Worm (Caenorhabditis elegans) whole organism, young adult: ENCODE results near the gene cbp-2.
A peak's percentile ranks its signal among the peaks of the same experiment; 100 is the strongest.

Experiments
- B0336.3 ChIP-seq: fragments of 200-800 bp; sonication (Bioruptor generic); IDR thresholded peaks from 2 replicates; pipeline ENCODE4 v1.3.6; 2022; ENCODE audit warnings: missing genetic modification characterization, missing compliant biosample characterization
- F33H1.4 ChIP-seq: fragments of 200-800 bp; sonication (Bioruptor generic); IDR thresholded peaks from 2 replicates; pipeline ENCODE4 v1.3.6; 2022; ENCODE audit warnings: missing genetic modification reagents, missing genetic modification characterization, missing compliant biosample characterization
- F39B2.1 ChIP-seq: fragments of 200-800 bp; sonication (Bioruptor generic); IDR thresholded peaks from 2 replicates; pipeline ENCODE4 v1.3.6; 2022; ENCODE audit warnings: missing genetic modification reagents, missing genetic modification characterization, missing compliant biosample characterization
- F49E8.2 ChIP-seq: sonication (generic microtip); optimal IDR thresholded peaks from 3 replicates; lab custom pipeline; 2017; ENCODE audit warnings: missing genetic modification characterization, mild to moderate bottlenecking, missing compliant biosample characterization, antibody characterized with exemption, moderate library complexity; ENCODE audit not compliant: insufficient read depth
- F57A8.1 ChIP-seq: fragments of 200-800 bp; sonication (Bioruptor generic); optimal IDR thresholded peaks from 2 replicates; lab custom pipeline; 2018; ENCODE audit warnings: mild to moderate bottlenecking, missing genetic modification characterization, moderate library complexity, missing compliant biosample characterization
- F57C9.4 ChIP-seq: sonication (generic microtip); optimal IDR thresholded peaks from 2 replicates; lab custom pipeline; 2017; ENCODE audit warnings: mild to moderate bottlenecking, missing genetic modification characterization, missing compliant biosample characterization
- K11D2.4 ChIP-seq: fragments of 200-800 bp; sonication (Bioruptor generic); IDR thresholded peaks from 2 replicates; pipeline ENCODE4 v1.3.6; 2022; ENCODE audit warnings: missing genetic modification reagents, missing genetic modification characterization, missing compliant biosample characterization
- K12H6.12 ChIP-seq: fragments of 200-800 bp; sonication (Bioruptor generic); optimal IDR thresholded peaks from 2 replicates; lab custom pipeline; 2018; ENCODE audit warnings: mild to moderate bottlenecking, missing genetic modification characterization, missing compliant biosample characterization
- ZK185.1 ChIP-seq: sonication (generic microtip); optimal IDR thresholded peaks from 2 replicates; lab custom pipeline; 2016; ENCODE audit warnings: mild to moderate bottlenecking, missing genetic modification characterization, missing compliant biosample characterization; ENCODE audit not compliant: poor library complexity, severe bottlenecking
- ama-1 ChIP-seq, 3 experiments: fragments of 150-350 bp in 1 of 3; sonication (generic microtip) in 2 of 3; optimal IDR thresholded peaks; 2 replicates each; lab custom pipeline; 2014 to 2018; ENCODE audit warnings: missing biosample characterization in 2 of 3, missing genetic modification characterization in 2 of 3, missing genetic modification reagents in 2 of 3
- attf-3 ChIP-seq: fragments of 200-800 bp; sonication (Bioruptor generic); conservative IDR thresholded peaks from 2 replicates; pipeline ENCODE4 v1.3.6; 2022; ENCODE audit warnings: missing genetic modification reagents, missing genetic modification characterization, missing compliant biosample characterization
- attf-6 ChIP-seq: fragments of 200-800 bp; sonication (Bioruptor generic); IDR thresholded peaks from 2 replicates; pipeline ENCODE4 v1.3.6; 2022; ENCODE audit warnings: missing genetic modification reagents, missing genetic modification characterization, missing compliant biosample characterization
- cebp-1 ChIP-seq, 2 experiments: fragments of 200-800 bp in 1 of 2; sonication (Bioruptor generic) in 1 of 2; sonication (generic microtip) in 1 of 2; IDR thresholded peaks in 1 of 2; optimal IDR thresholded peaks in 1 of 2; 2 replicates each; pipeline versions ENCODE4 v1.3.6 to Lab custom; 2017 to 2022; ENCODE audit warnings: missing compliant biosample characterization in 2 of 2, missing genetic modification characterization in 2 of 2, mild to moderate bottlenecking in 1 of 2, missing genetic modification reagents in 1 of 2, moderate library complexity in 1 of 2
- ceh-40 ChIP-seq: fragments of 200-800 bp; sonication (Bioruptor generic); IDR thresholded peaks from 2 replicates; pipeline ENCODE4 v1.3.6; 2022; ENCODE audit warnings: missing genetic modification characterization, missing compliant biosample characterization
- die-1 ChIP-seq: sonication (generic microtip); optimal IDR thresholded peaks from 2 replicates; lab custom pipeline; 2016; ENCODE audit warnings: missing genotype, mild to moderate bottlenecking, missing genetic modification characterization, missing compliant biosample characterization
- egl-18 ChIP-seq: fragments of 200-800 bp; sonication (Bioruptor generic); IDR thresholded peaks from 2 replicates; pipeline ENCODE4 v1.3.6; 2022; ENCODE audit warnings: missing genetic modification reagents, missing genetic modification characterization, missing compliant biosample characterization
- egrh-3 ChIP-seq: fragments of 200-800 bp; sonication (Bioruptor generic); IDR thresholded peaks from 2 replicates; pipeline ENCODE4 v1.3.6; 2022; ENCODE audit warnings: missing genetic modification reagents, missing genetic modification characterization, missing compliant biosample characterization
- ekl-4 ChIP-seq: fragments of 200-800 bp; sonication (Bioruptor generic); IDR thresholded peaks from 2 replicates; pipeline ENCODE4 v1.3.6; 2022; ENCODE audit warnings: missing genetic modification reagents, missing genetic modification characterization, missing compliant biosample characterization
- hmg-1.2 ChIP-seq: fragments of 200-800 bp; sonication (Bioruptor generic); IDR thresholded peaks from 2 replicates; pipeline ENCODE4 v1.3.6; 2022; ENCODE audit warnings: missing genetic modification reagents, missing genetic modification characterization, missing compliant biosample characterization
- lag-1 ChIP-seq: fragments of 200-800 bp; sonication (Bioruptor generic); IDR thresholded peaks from 2 replicates; pipeline ENCODE4 v1.3.6; 2022; ENCODE audit warnings: missing genetic modification reagents, missing genetic modification characterization, missing compliant biosample characterization
- lin-35 ChIP-seq, 3 experiments: fragments of 150-350 bp in 2 of 3; sonication (generic microtip) in 1 of 3; optimal IDR thresholded peaks; 2 replicates each; lab custom pipeline; 2014 to 2018; ENCODE audit warnings: missing biosample characterization in 3 of 3, missing genetic modification characterization in 3 of 3, missing genetic modification reagents in 3 of 3
- lin-54 ChIP-seq: fragments of 200-800 bp; sonication (Bioruptor generic); optimal IDR thresholded peaks from 2 replicates; lab custom pipeline; 2018; ENCODE audit warnings: mild to moderate bottlenecking, missing genetic modification characterization, missing compliant biosample characterization
- lsl-1 ChIP-seq: fragments of 200-800 bp; sonication (Bioruptor generic); optimal IDR thresholded peaks from 2 replicates; lab custom pipeline; 2018; ENCODE audit warnings: mild to moderate bottlenecking, missing genetic modification characterization, moderate library complexity, missing compliant biosample characterization
- lsy-27 ChIP-seq: sonication (generic microtip); optimal IDR thresholded peaks from 2 replicates; lab custom pipeline; 2017; ENCODE audit warnings: missing genetic modification characterization, mild to moderate bottlenecking, missing compliant biosample characterization, antibody characterized with exemption, missing genotype, borderline replicate concordance; ENCODE audit not compliant: insufficient read depth
- madf-10 ChIP-seq: sonication (generic microtip); optimal IDR thresholded peaks from 2 replicates; lab custom pipeline; 2016; ENCODE audit warnings: mild to moderate bottlenecking, missing genetic modification characterization, missing compliant biosample characterization
- madf-8 ChIP-seq: fragments of 200-800 bp; sonication (Bioruptor generic); conservative IDR thresholded peaks from 2 replicates; pipeline ENCODE4 v1.3.6; 2022; ENCODE audit warnings: missing genetic modification reagents, missing genetic modification characterization, missing compliant biosample characterization
- mes-4 ChIP-seq: sonication (generic microtip); optimal IDR thresholded peaks from 2 replicates; lab custom pipeline; 2016; ENCODE audit warnings: missing genotype, missing genetic modification characterization, missing compliant biosample characterization
- nfya-1 ChIP-seq: sonication (generic microtip); optimal IDR thresholded peaks from 2 replicates; lab custom pipeline; 2017; ENCODE audit warnings: antibody characterized with exemption, missing compliant biosample characterization, missing genetic modification characterization, borderline replicate concordance; ENCODE audit not compliant: insufficient read depth
- nhr-80 ChIP-seq: sonication (generic microtip); optimal IDR thresholded peaks from 2 replicates; lab custom pipeline; 2016; ENCODE audit warnings: missing genetic modification characterization, missing compliant biosample characterization
- pbrm-1 ChIP-seq: fragments of 200-800 bp; sonication (Bioruptor generic); IDR thresholded peaks from 2 replicates; pipeline ENCODE4 v1.3.6; 2022; ENCODE audit warnings: missing genetic modification reagents, missing genetic modification characterization, missing compliant biosample characterization
- snpc-1.3 ChIP-seq: sonication (generic microtip); optimal IDR thresholded peaks from 2 replicates; lab custom pipeline; 2017; ENCODE audit warnings: missing genetic modification characterization, mild to moderate bottlenecking, missing compliant biosample characterization, antibody characterized with exemption, moderate library complexity, missing genotype, missing genetic modification reagents; ENCODE audit not compliant: insufficient read depth
- somi-1 ChIP-seq: fragments of 200-800 bp; sonication (Bioruptor generic); optimal IDR thresholded peaks from 2 replicates; lab custom pipeline; 2018; ENCODE audit warnings: mild to moderate bottlenecking, missing genetic modification characterization, missing compliant biosample characterization
- tbx-9 ChIP-seq: sonication (generic microtip); optimal IDR thresholded peaks from 2 replicates; lab custom pipeline; 2016; ENCODE audit warnings: borderline replicate concordance, missing genetic modification characterization, inconsistent platforms, missing compliant biosample characterization
- xnd-1 ChIP-seq: sonication (generic microtip); optimal IDR thresholded peaks from 2 replicates; lab custom pipeline; 2016; ENCODE audit warnings: missing genotype, missing genetic modification reagents, missing genetic modification characterization, missing compliant biosample characterization
- zfh-2 ChIP-seq: fragments of 200-800 bp; sonication (Bioruptor generic); conservative IDR thresholded peaks from 2 replicates; pipeline ENCODE4 v1.3.6; 2022; ENCODE audit warnings: missing genetic modification reagents, missing genetic modification characterization, missing compliant biosample characterization
- zim-3 ChIP-seq: sonication (generic microtip); optimal IDR thresholded peaks from 2 replicates; lab custom pipeline; 2017; ENCODE audit warnings: mild to moderate bottlenecking, missing genetic modification characterization, moderate library complexity, missing compliant biosample characterization
- ztf-25 ChIP-seq: fragments of 200-800 bp; sonication (Bioruptor generic); IDR thresholded peaks from 2 replicates; pipeline ENCODE4 v1.3.6; 2022; ENCODE audit warnings: missing genetic modification reagents, missing genetic modification characterization, missing compliant biosample characterization
- ztf-3 ChIP-seq: fragments of 200-800 bp; sonication (Bioruptor generic); optimal IDR thresholded peaks from 2 replicates; lab custom pipeline; 2018; ENCODE audit warnings: mild to moderate bottlenecking, missing genetic modification characterization, missing compliant biosample characterization

cbp-2 gene

ce11 chrIII:9886323-9886722, 36.7 kb upstream of the cbp-2 start (continued):
- no peak for TF ChIP-seq K12H6.12

ce11 chrIII:9891324-9891723, 31.6 kb upstream of the cbp-2 start, which contains the start of gene alg-4:
Gene alg-4 (minus strand): TSS chrIII:9891424.
- TF ChIP-seq pbrm-1: no peak
- no peak for TF ChIP-seq madf-8 (GFP tag; lab: Robert Waterston, UW)
- no peak for TF ChIP-seq snpc-1.3 (tag; lab: Kevin White, UChicago)
- TF ChIP-seq K11D2.4 (GFP tag; lab: Robert Waterston, UW): no peak
- no peak for TF ChIP-seq nfya-1 (tag; lab: Kevin White, UChicago)
- no peak for TF ChIP-seq F39B2.1

ce11 chrIII:9892855-9893254, 30.1 kb upstream of the cbp-2 start, which contains the start of gene mam-7:
Gene mam-7 (plus strand): TSS chrIII:9893155.
- TF ChIP-seq xnd-1 (tag; lab: Kevin White, UChicago) (no peak), attf-6 (no peak), F33H1.4 (GFP tag; lab: Robert Waterston, UW) (no peak)

ce11 chrIII:9899720-9900119, 23.3 kb upstream of the cbp-2 start:
- no peak for TF ChIP-seq ama-1 (optimal IDR thresholded peaks at IDR 0.05; lab: Kevin White, UChicago)
- TF ChIP-seq ama-1 (GFP tag; optimal IDR thresholded peaks at IDR 0.05; lab: Kevin White, UChicago): no peak
- no peak for TF ChIP-seq nfya-1 (tag; lab: Kevin White, UChicago)
- TF ChIP-seq lin-54 (GFP tag; lab: Kevin White, UChicago): no peak
- no peak for TF ChIP-seq ztf-3 (GFP tag; lab: Kevin White, UChicago)
- no peak for TF ChIP-seq F57C9.4
- no peak for TF ChIP-seq lag-1 (GFP tag; lab: Robert Waterston, UW)
- no peak for TF ChIP-seq B0336.3 (GFP tag; lab: Robert Waterston, UW)
- TF ChIP-seq attf-3: no peak
- TF ChIP-seq mes-4: no peak
- TF ChIP-seq egl-18: no peak
- no peak for TF ChIP-seq madf-10 (tag; lab: Kevin White, UChicago)
- no peak for TF ChIP-seq somi-1 (GFP tag; lab: Kevin White, UChicago)

ce11 chrIII:9903694-9904292, 19.2 kb upstream of the cbp-2 start:
- TF ChIP-seq F57A8.1 (GFP tag; lab: Kevin White, UChicago) (no peak), nfya-1 (tag; lab: Kevin White, UChicago) (no peak), hmg-1.2 (GFP tag; lab: Robert Waterston, UW) (peak; percentile 80), egrh-3 (GFP tag; lab: Robert Waterston, UW) (no peak), madf-8 (GFP tag; lab: Robert Waterston, UW) (no peak), lsy-27 (no peak), F49E8.2 (tag; lab: Kevin White, UChicago) (no peak), lag-1 (GFP tag; lab: Robert Waterston, UW) (no peak), ZK185.1 (no peak), lsl-1 (no peak), ceh-40 (GFP tag; lab: Robert Waterston, UW) (no peak), zim-3 (tag; lab: Kevin White, UChicago) (no peak), attf-6 (no peak), ekl-4 (GFP tag; lab: Robert Waterston, UW) (no peak), ztf-25 (GFP tag; lab: Robert Waterston, UW) (no peak), cebp-1 (GFP tag; IDR thresholded peaks at IDR 0.05; lab: Robert Waterston, UW) (no peak), cebp-1 (tag; optimal IDR thresholded peaks at IDR 0.05; lab: Kevin White, UChicago) (peak; percentile 29), zfh-2 (GFP tag; lab: Robert Waterston, UW) (no peak), ztf-3 (GFP tag; lab: Kevin White, UChicago) (no peak), tbx-9 (tag; lab: Kevin White, UChicago) (no peak), lin-35 (GFP tag; optimal IDR thresholded peaks at IDR 0.05; lab: Kevin White, UChicago) (no peak), die-1 (no peak), nhr-80 (peak; percentile 85)
